Worm (Caenorhabditis elegans) whole organism, L1 larva: Measurements from ENCODE around the gene anmt-3.

ENCODE experiments used
- C04F5.9 ChIP-seq: sonication (generic microtip); optimal IDR thresholded peaks from 2 replicates; lab custom pipeline; 2016; ENCODE audit warnings: missing genetic modification characterization, missing compliant biosample characterization
- C16A3.4 ChIP-seq: fragments of 150-350 bp; optimal IDR thresholded peaks from 2 replicates; lab custom pipeline; 2014; ENCODE audit warnings: missing biosample characterization, missing genetic modification characterization
- C34B4.2 ChIP-seq: sonication (generic microtip); optimal IDR thresholded peaks from 2 replicates; lab custom pipeline; 2017; ENCODE audit warnings: mild to moderate bottlenecking, missing genetic modification characterization, missing compliant biosample characterization
- ceh-63 ChIP-seq: fragments of 200-800 bp; sonication (Bioruptor generic); optimal IDR thresholded peaks from 2 replicates; lab custom pipeline; 2018; ENCODE audit warnings: mild to moderate bottlenecking, missing genetic modification characterization, missing compliant biosample characterization
- ceh-88 ChIP-seq: fragments of 200-800 bp; sonication (Bioruptor generic); IDR thresholded peaks from 2 replicates; pipeline ENCODE4 v1.3.6; 2022; ENCODE audit warnings: missing genetic modification characterization, missing compliant biosample characterization
- ces-1 ChIP-seq: fragments of 150-350 bp; optimal IDR thresholded peaks from 2 replicates; lab custom pipeline; 2014; ENCODE audit warnings: missing biosample characterization, missing genetic modification reagents, missing genetic modification characterization
- dsc-1 ChIP-seq: sonication (generic microtip); optimal IDR thresholded peaks from 2 replicates; lab custom pipeline; 2016; ENCODE audit warnings: mild to moderate bottlenecking, missing genetic modification characterization, missing compliant biosample characterization
- efl-1 ChIP-seq, 4 experiments: fragments of 150-350 bp; optimal IDR thresholded peaks in 3 of 4; peaks in 1 of 4; 1 replicate in 1 of 4; 2 replicates in 3 of 4; lab custom pipeline; 2014; ENCODE audit warnings: missing biosample characterization in 2 of 4, missing genetic modification characterization in 2 of 4, missing genetic modification reagents in 2 of 4
- efl-3 ChIP-seq: fragments of 200-800 bp; sonication (Bioruptor generic); optimal IDR thresholded peaks from 2 replicates; lab custom pipeline; 2018; ENCODE audit warnings: mild to moderate bottlenecking, missing genetic modification characterization, missing compliant biosample characterization
- elt-2 ChIP-seq: sonication (generic microtip); optimal IDR thresholded peaks from 2 replicates; lab custom pipeline; 2016; ENCODE audit warnings: missing genetic modification characterization, mild to moderate bottlenecking, inconsistent platforms, missing compliant biosample characterization, missing genetic modification reagents
- fkh-10 ChIP-seq: sonication (generic microtip); optimal IDR thresholded peaks from 2 replicates; lab custom pipeline; 2017; ENCODE audit warnings: missing biosample characterization, missing genetic modification reagents, missing genetic modification characterization
- hlh-4 ChIP-seq: sonication (generic microtip); optimal IDR thresholded peaks from 2 replicates; lab custom pipeline; 2016; ENCODE audit warnings: mild to moderate bottlenecking, missing genetic modification characterization, missing compliant biosample characterization
- isw-1 ChIP-seq: fragments of 200-800 bp; sonication (Bioruptor generic); IDR thresholded peaks from 2 replicates; pipeline ENCODE4 v1.3.6; 2022; ENCODE audit warnings: missing genetic modification characterization, missing compliant biosample characterization
- jun-1 ChIP-seq: fragments of 150-350 bp; optimal IDR thresholded peaks from 2 replicates; lab custom pipeline; 2014; ENCODE audit warnings: missing biosample characterization, missing genetic modification reagents, missing genetic modification characterization
- lin-35 ChIP-seq, 2 experiments: fragments of 150-350 bp; optimal IDR thresholded peaks; 2 replicates each; lab custom pipeline; 2014; ENCODE audit warnings: missing biosample characterization in 2 of 2, missing genetic modification characterization in 2 of 2, missing genetic modification reagents in 2 of 2
- lin-39 ChIP-seq: fragments of 150-350 bp; optimal IDR thresholded peaks from 2 replicates; lab custom pipeline; 2014; ENCODE audit warnings: missing biosample characterization, missing genetic modification reagents, missing genetic modification characterization
- lir-3 ChIP-seq: sonication (generic microtip); optimal IDR thresholded peaks from 2 replicates; lab custom pipeline; 2016; ENCODE audit warnings: mild to moderate bottlenecking, missing genetic modification characterization, moderate library complexity, missing compliant biosample characterization; ENCODE audit not compliant: poor library complexity
- lsy-2 ChIP-seq, 2 experiments: fragments of 150-350 bp; optimal IDR thresholded peaks; 2 replicates each; lab custom pipeline; 2014; ENCODE audit warnings: missing biosample characterization in 2 of 2, missing genetic modification characterization in 2 of 2
- mep-1 ChIP-seq: fragments of 150-350 bp; optimal IDR thresholded peaks from 2 replicates; lab custom pipeline; 2014; ENCODE audit warnings: missing biosample characterization, missing genetic modification characterization
- nhr-19 ChIP-seq: fragments of 200-800 bp; sonication (Bioruptor generic); conservative IDR thresholded peaks from 2 replicates; pipeline ENCODE4 v1.3.6; 2022; ENCODE audit warnings: missing genetic modification characterization, missing compliant biosample characterization
- nhr-20 ChIP-seq: sonication (generic microtip); optimal IDR thresholded peaks from 2 replicates; lab custom pipeline; 2016; ENCODE audit warnings: mild to moderate bottlenecking, missing genetic modification characterization, missing compliant biosample characterization
- nhr-71 ChIP-seq: sonication (generic microtip); optimal IDR thresholded peaks from 2 replicates; lab custom pipeline; 2016; ENCODE audit warnings: mild to moderate bottlenecking, missing genetic modification characterization, moderate library complexity, missing compliant biosample characterization
- nhr-84 ChIP-seq: sonication (generic microtip); optimal IDR thresholded peaks from 2 replicates; lab custom pipeline; 2017; ENCODE audit warnings: missing biosample characterization, missing genetic modification characterization
- nhr-85 ChIP-seq: sonication (generic microtip); peaks from one replicate; lab custom pipeline; 2016; ENCODE audit warnings: missing genetic modification characterization, inconsistent platforms, missing compliant biosample characterization
- nhr-90 ChIP-seq: sonication (generic microtip); optimal IDR thresholded peaks from 2 replicates; lab custom pipeline; 2016; ENCODE audit warnings: mild to moderate bottlenecking, missing genetic modification characterization, missing compliant biosample characterization; ENCODE audit not compliant: poor library complexity
- pax-3 ChIP-seq: fragments of 200-800 bp; sonication (Bioruptor generic); optimal IDR thresholded peaks from 2 replicates; lab custom pipeline; 2018; ENCODE audit warnings: mild to moderate bottlenecking, missing genetic modification characterization, moderate library complexity, missing compliant biosample characterization
- pqm-1 ChIP-seq: sonication (generic microtip); optimal IDR thresholded peaks from 3 replicates; lab custom pipeline; 2017; ENCODE audit warnings: missing biosample characterization, missing genetic modification characterization
- sptf-1 ChIP-seq: fragments of 150-350 bp; optimal IDR thresholded peaks from 2 replicates; lab custom pipeline; 2014; ENCODE audit warnings: missing biosample characterization, missing genetic modification characterization
- sup-37 ChIP-seq: fragments of 200-800 bp; sonication (Bioruptor generic); optimal IDR thresholded peaks from 2 replicates; lab custom pipeline; 2018; ENCODE audit warnings: mild to moderate bottlenecking, missing genetic modification characterization, missing compliant biosample characterization
- swsn-7 ChIP-seq: sonication (generic microtip); optimal IDR thresholded peaks from 2 replicates; lab custom pipeline; 2016; ENCODE audit warnings: missing genetic modification characterization, missing compliant biosample characterization
- tlp-1 ChIP-seq: fragments of 150-350 bp; optimal IDR thresholded peaks from 2 replicates; lab custom pipeline; 2014; ENCODE audit warnings: missing biosample characterization, missing genetic modification characterization
- unc-130 ChIP-seq: fragments of 150-350 bp; optimal IDR thresholded peaks from 2 replicates; lab custom pipeline; 2017; ENCODE audit warnings: missing biosample characterization, missing genetic modification characterization, inconsistent platforms
- unc-62 ChIP-seq: fragments of 150-350 bp; optimal IDR thresholded peaks from 2 replicates; lab custom pipeline; 2014; ENCODE audit warnings: missing biosample characterization, missing genetic modification reagents, missing genetic modification characterization
- xbp-1 ChIP-seq: sonication (generic microtip); optimal IDR thresholded peaks from 2 replicates; lab custom pipeline; 2016; ENCODE audit warnings: missing genetic modification characterization, missing compliant biosample characterization
- ztf-4 ChIP-seq: fragments of 150-350 bp; optimal IDR thresholded peaks from 2 replicates; lab custom pipeline; 2014; ENCODE audit warnings: missing biosample characterization, missing genetic modification characterization

The anmt-3 gene

DNA sequence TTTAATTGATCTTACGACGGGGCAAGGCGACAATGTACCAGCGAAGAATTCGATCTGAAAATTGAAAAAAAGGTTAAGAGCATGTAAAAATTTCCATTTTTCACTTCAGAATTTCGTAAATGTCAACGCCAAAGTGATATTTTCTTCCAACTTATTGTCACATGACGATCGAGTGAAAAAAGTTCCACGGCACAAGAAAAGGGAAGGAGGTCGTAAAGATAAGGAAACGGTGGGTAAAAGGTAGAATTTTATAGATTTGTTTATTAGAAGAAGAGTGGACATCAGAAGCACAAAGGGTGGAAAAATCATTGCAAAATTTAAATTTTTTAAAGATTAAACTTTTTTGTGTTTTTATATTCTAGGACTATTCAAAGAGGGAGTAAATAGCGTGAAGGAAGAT is 30.2 kb downstream of the anmt-3 start:
- TF ChIP-seq lin-35 (GFP tag; optimal IDR thresholded peaks at IDR 0.05; lab: Kevin White, UChicago) (peak in 1 of 2 experiments; percentile 28), nhr-20 (tag; lab: Kevin White, UChicago) (no peak), elt-2 (tag; lab: Kevin White, UChicago) (peak; percentile 73)
- TF ChIP-seq, all 84 proteins: peak for 2

DNA sequence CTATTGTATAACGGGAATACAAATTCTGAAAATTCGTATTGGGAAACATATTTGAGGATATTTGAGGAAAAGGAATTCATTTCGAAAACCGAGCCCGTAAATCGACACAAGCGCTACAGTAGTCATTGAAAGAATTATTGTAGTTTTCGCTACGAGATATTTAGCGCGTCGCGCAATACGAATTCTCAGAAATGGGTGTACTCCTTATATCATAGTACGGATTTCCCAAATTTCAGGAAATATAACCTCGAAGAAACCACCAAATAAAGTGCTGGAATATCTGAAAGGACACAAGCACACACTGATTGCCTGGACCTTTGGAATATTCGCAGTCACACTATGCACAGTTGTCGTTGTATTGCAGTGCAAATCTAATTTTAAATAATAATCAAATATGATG is 30.8 kb downstream of the anmt-3 start:
- TF ChIP-seq ceh-88 (GFP tag; lab: Robert Waterston, UW) (no peak), fkh-10 (GFP tag; lab: Kevin White, UChicago) (no peak), dsc-1 (tag; lab: Kevin White, UChicago) (no peak), sptf-1 (tag; lab: Kevin White, UChicago) (no peak), efl-1 (optimal IDR thresholded peaks at IDR 0.05; lab: Kevin White, UChicago) (no peak), efl-1 (GFP tag; optimal IDR thresholded peaks at IDR 0.05 in 1 of 2; lab: Kevin White, UChicago) (peak in 1 of 2 experiments; percentile 34), unc-62 (GFP tag; lab: Kevin White, UChicago) (no peak), ceh-63 (GFP tag; lab: Kevin White, UChicago) (no peak), nhr-19 (GFP tag; lab: Robert Waterston, UW) (no peak)
- TF ChIP-seq, all 84 proteins: peak for 1

DNA sequence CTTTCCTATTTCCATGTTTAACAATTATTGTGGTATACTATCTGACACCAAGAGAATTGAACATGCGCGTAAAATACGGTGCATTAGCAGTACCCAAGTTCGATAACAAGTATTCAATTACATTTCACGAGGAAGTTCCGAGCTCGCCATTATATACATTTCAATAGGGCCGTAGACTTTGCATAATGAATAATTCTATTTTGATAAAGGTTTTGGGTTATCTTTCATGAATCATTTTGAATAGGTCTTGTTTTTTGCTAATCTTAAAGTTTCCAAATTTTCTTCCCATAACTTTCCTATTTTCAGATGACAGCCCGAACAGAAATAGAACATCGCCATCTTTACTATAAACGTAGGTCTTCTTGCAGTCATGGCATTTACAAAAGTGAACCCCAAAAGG is 31.9 kb downstream of the anmt-3 start, which contains the start of gene C50H2.13:
C50H2.13 (plus strand) TSS at position 301 of the 400 bp plus-strand sequence.
- TF ChIP-seq isw-1: no peak
- no peak for TF ChIP-seq C34B4.2
- no peak for TF ChIP-seq lin-39 (tag; lab: Kevin White, UChicago)
- TF ChIP-seq xbp-1: no peak
- TF ChIP-seq unc-130 (tag; lab: Kevin White, UChicago): no peak
- no peak for TF ChIP-seq ztf-4 (tag; lab: Kevin White, UChicago)
- no peak for TF ChIP-seq ces-1 (GFP tag; lab: Kevin White, UChicago)
- TF ChIP-seq lir-3: no peak

DNA sequence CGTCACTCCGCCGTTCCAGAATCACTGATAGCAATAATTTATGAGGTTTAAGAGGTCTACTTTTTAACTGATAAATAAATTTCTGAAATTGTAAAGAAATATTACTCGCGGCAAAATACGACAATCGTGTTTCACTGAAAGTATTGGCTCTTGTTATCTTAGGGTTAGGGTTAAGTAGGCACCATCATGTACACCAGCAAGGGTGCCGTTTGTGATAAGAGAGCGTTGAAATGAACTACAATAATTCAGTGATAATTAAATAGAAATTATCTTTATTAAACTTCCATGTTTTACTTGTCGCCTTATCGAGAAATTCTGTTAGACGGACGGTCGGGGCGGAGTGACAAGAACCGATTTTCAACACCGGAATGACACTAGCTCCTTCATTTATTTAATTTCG is 32.5 kb downstream of the anmt-3 start:
- TF ChIP-seq nhr-90 (peak; percentile 19), lsy-2 (tag; optimal IDR thresholded peaks at IDR 0.05; lab: Kevin White, UChicago) (no peak), sup-37 (GFP tag; lab: Kevin White, UChicago) (no peak), ztf-4 (tag; lab: Kevin White, UChicago) (no peak), elt-2 (tag; lab: Kevin White, UChicago) (peak; percentile 96), nhr-71 (tag; lab: Kevin White, UChicago) (peak; percentile 2), efl-1 (optimal IDR thresholded peaks at IDR 0.05; lab: Kevin White, UChicago) (no peak), efl-1 (GFP tag; optimal IDR thresholded peaks at IDR 0.05 in 1 of 2; lab: Kevin White, UChicago) (peak in 1 of 2 experiments; percentile 27), pqm-1 (tag; lab: Kevin White, UChicago) (peak; percentile 39), jun-1 (tag; lab: Kevin White, UChicago) (peak; percentile 43)

DNA sequence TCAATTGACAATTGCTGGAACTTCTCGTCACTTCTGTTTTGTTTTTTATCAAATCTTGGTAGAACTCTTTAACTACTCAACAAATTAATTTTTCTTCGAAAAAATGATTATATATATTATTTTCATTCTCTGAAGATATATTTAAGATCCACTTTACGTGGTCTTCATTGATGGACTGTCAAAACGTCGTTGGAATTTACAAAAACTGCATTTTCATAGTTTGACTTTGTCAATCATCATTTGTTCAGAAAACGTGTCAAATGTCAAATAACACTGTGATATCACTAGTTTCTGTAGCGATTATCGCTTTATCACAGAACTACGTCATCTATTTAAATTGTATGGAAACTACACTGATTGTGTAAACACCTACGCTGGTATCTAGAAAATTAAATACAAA is 33.7 kb downstream of the anmt-3 start:
- peak; percentile 52 for TF ChIP-seq elt-2 (tag; lab: Kevin White, UChicago)
- peak; percentile 1 for TF ChIP-seq pqm-1 (tag; lab: Kevin White, UChicago)
- no peak for TF ChIP-seq hlh-4
- TF ChIP-seq, all 84 proteins: peak for 2

DNA sequence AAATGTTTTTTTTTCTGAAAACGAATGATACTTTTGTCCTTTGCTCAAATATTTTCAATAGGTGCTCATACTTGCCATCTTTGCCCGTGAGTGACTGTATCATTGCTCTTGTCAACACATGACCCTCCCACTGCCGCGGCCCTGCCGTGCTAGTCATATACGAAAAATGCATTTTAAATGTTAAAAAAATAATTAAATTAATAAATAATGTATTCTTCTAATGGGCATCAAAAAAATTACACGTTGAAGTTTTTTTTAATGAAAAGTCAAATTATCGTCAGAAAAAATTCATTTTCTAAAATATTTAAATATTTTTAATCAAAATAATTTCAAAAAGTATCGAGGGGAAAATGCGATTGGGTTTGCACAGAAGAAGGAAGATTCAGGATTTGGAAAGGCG is 35.6 kb downstream of the anmt-3 start, which contains the start of gene C50H2.7:
C50H2.7 (plus strand) TSS at position 301 of the 400 bp plus-strand sequence.
- TF ChIP-seq mep-1 (tag; lab: Kevin White, UChicago): no peak

DNA sequence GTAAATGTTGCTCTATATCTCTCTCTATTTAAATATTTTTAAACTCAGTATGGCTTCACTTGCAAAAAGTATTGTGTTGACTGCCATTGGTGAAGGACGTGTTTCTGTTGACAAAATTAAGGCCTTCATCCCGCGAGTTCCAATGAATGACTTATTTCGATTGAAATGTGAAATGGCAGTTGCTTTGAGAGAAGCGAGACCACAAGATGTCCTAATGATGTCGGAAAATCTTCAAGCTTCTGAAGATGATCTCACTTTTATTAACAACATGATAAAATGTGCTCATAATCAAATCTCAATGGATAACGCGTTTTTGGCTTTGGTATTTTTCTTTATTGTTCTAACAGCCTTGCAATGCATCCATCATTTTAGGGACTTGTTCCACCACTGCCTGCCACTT is 36.8 kb downstream of the anmt-3 start, which contains the start of gene ceh-75:
ceh-75 (plus strand) TSS at position 50 of the 400 bp plus-strand sequence.
- TF ChIP-seq lir-3 (no peak), ztf-4 (tag; lab: Kevin White, UChicago) (no peak), nhr-20 (tag; lab: Kevin White, UChicago) (no peak), isw-1 (no peak), C04F5.9 (tag; lab: Kevin White, UChicago) (no peak), nhr-84 (tag; lab: Kevin White, UChicago) (no peak), tlp-1 (tag; lab: Kevin White, UChicago) (no peak), pax-3 (tag; lab: Kevin White, UChicago) (no peak), nhr-19 (GFP tag; lab: Robert Waterston, UW) (no peak), nhr-71 (tag; lab: Kevin White, UChicago) (no peak), efl-3 (no peak), sup-37 (GFP tag; lab: Kevin White, UChicago) (no peak), swsn-7 (tag; lab: Kevin White, UChicago) (no peak), nhr-85 (tag; lab: Kevin White, UChicago) (no peak), ceh-88 (GFP tag; lab: Robert Waterston, UW) (no peak), C16A3.4 (tag; lab: Kevin White, UChicago) (no peak)
